Worm (Caenorhabditis elegans) whole organism, late embryonic: Measurements from ENCODE around the gene crh-2.

Experiments
- C38D4.7 ChIP-seq: fragments of 200-800 bp; sonication (Bioruptor generic); optimal IDR thresholded peaks from 2 replicates; lab custom pipeline; 2018; ENCODE audit warnings: mild to moderate bottlenecking, missing genetic modification characterization, moderate library complexity, missing compliant biosample characterization
- F13H6.1 ChIP-seq: sonication (generic microtip); optimal IDR thresholded peaks from 2 replicates; lab custom pipeline; 2016; ENCODE audit warnings: missing genetic modification characterization, missing compliant biosample characterization
- T23F11.4 ChIP-seq: fragments of 200-800 bp; sonication (Bioruptor generic); optimal IDR thresholded peaks from 2 replicates; lab custom pipeline; 2018; ENCODE audit warnings: mild to moderate bottlenecking, missing genetic modification characterization, missing compliant biosample characterization
- ama-1 ChIP-seq: fragments of 150-350 bp; optimal IDR thresholded peaks from 2 replicates; lab custom pipeline; 2014
- ceh-14 ChIP-seq: sonication (generic microtip); optimal IDR thresholded peaks from 2 replicates; lab custom pipeline; 2016; ENCODE audit warnings: missing genotype, missing genetic modification characterization, missing compliant biosample characterization
- ceh-18 ChIP-seq: sonication (generic microtip); optimal IDR thresholded peaks from 2 replicates; lab custom pipeline; 2016; ENCODE audit warnings: missing genetic modification characterization, missing compliant biosample characterization
- ceh-2 ChIP-seq: sonication (generic microtip); optimal IDR thresholded peaks from 2 replicates; lab custom pipeline; 2016; ENCODE audit warnings: missing genotype, missing genetic modification characterization, missing compliant biosample characterization
- ceh-22 ChIP-seq: sonication (generic microtip); optimal IDR thresholded peaks from 2 replicates; lab custom pipeline; 2017; ENCODE audit warnings: missing biosample characterization, missing genetic modification characterization
- ceh-30 ChIP-seq: fragments of 150-350 bp; optimal IDR thresholded peaks from 2 replicates; lab custom pipeline; 2014; ENCODE audit warnings: missing biosample characterization, missing genetic modification characterization
- ceh-31 ChIP-seq: sonication (generic microtip); optimal IDR thresholded peaks from 2 replicates; lab custom pipeline; 2016; ENCODE audit warnings: missing genetic modification characterization, missing compliant biosample characterization
- ceh-34 ChIP-seq: sonication (generic microtip); optimal IDR thresholded peaks from 2 replicates; lab custom pipeline; 2016; ENCODE audit warnings: mild to moderate bottlenecking, missing genetic modification characterization, missing compliant biosample characterization
- ceh-45 ChIP-seq: fragments of 200-800 bp; sonication (Bioruptor generic); IDR thresholded peaks from 2 replicates; pipeline ENCODE4 v1.3.6; 2022; ENCODE audit warnings: missing genetic modification reagents, missing genetic modification characterization, missing compliant biosample characterization
- ceh-6 ChIP-seq: fragments of 200-800 bp; sonication (Bioruptor generic); optimal IDR thresholded peaks from 2 replicates; lab custom pipeline; 2018; ENCODE audit warnings: mild to moderate bottlenecking, missing genetic modification characterization, missing compliant biosample characterization
- ceh-9 ChIP-seq: sonication (generic microtip); optimal IDR thresholded peaks from 2 replicates; lab custom pipeline; 2016; ENCODE audit warnings: mild to moderate bottlenecking, missing genetic modification characterization, inconsistent platforms, missing compliant biosample characterization
- che-1 ChIP-seq: sonication (generic microtip); optimal IDR thresholded peaks from 2 replicates; lab custom pipeline; 2016; ENCODE audit warnings: mild to moderate bottlenecking, missing genetic modification characterization, missing compliant biosample characterization
- dmd-4 ChIP-seq: sonication (generic microtip); optimal IDR thresholded peaks from 2 replicates; lab custom pipeline; 2016; ENCODE audit warnings: borderline replicate concordance, missing genetic modification characterization, missing compliant biosample characterization
- dve-1 ChIP-seq: sonication (generic microtip); optimal IDR thresholded peaks from 2 replicates; lab custom pipeline; 2017; ENCODE audit warnings: antibody characterized with exemption, mild to moderate bottlenecking, missing genetic modification characterization, missing compliant biosample characterization
- elt-2 ChIP-seq: sonication (generic microtip); optimal IDR thresholded peaks from 2 replicates; lab custom pipeline; 2016; ENCODE audit warnings: missing genetic modification reagents, missing genetic modification characterization, missing compliant biosample characterization
- fax-1 ChIP-seq: sonication (generic microtip); optimal IDR thresholded peaks from 2 replicates; lab custom pipeline; 2016; ENCODE audit warnings: missing genotype, missing genetic modification characterization, missing compliant biosample characterization
- fkh-10 ChIP-seq: fragments of 150-350 bp; optimal IDR thresholded peaks from 2 replicates; lab custom pipeline; 2014; ENCODE audit warnings: missing biosample characterization, missing genetic modification reagents, missing genetic modification characterization
- hlh-13 ChIP-seq: fragments of 200-800 bp; sonication (Bioruptor generic); optimal IDR thresholded peaks from 2 replicates; lab custom pipeline; 2018; ENCODE audit warnings: mild to moderate bottlenecking, missing genetic modification characterization, missing compliant biosample characterization
- hlh-6 ChIP-seq: sonication (generic microtip); optimal IDR thresholded peaks from 2 replicates; lab custom pipeline; 2016; ENCODE audit warnings: missing genotype, missing genetic modification characterization, missing compliant biosample characterization
- lim-6 ChIP-seq: sonication (generic microtip); optimal IDR thresholded peaks from 2 replicates; lab custom pipeline; 2016; ENCODE audit warnings: missing genetic modification characterization, missing compliant biosample characterization
- lin-11 ChIP-seq: fragments of 200-800 bp; sonication (Bioruptor generic); optimal IDR thresholded peaks from 2 replicates; lab custom pipeline; 2018; ENCODE audit warnings: mild to moderate bottlenecking, missing genetic modification characterization, missing compliant biosample characterization
- madf-2 ChIP-seq: sonication (generic microtip); optimal IDR thresholded peaks from 2 replicates; lab custom pipeline; 2017; ENCODE audit warnings: missing genetic modification characterization, missing compliant biosample characterization
- mec-3 ChIP-seq: sonication (generic microtip); optimal IDR thresholded peaks from 2 replicates; lab custom pipeline; 2016; ENCODE audit warnings: borderline replicate concordance, missing genetic modification characterization, missing compliant biosample characterization
- nfya-1 ChIP-seq: sonication (generic microtip); optimal IDR thresholded peaks from 2 replicates; lab custom pipeline; 2017; ENCODE audit warnings: missing genetic modification characterization, mild to moderate bottlenecking, missing compliant biosample characterization, antibody characterized with exemption, moderate library complexity
- nhr-11 ChIP-seq: fragments of 150-350 bp; optimal IDR thresholded peaks from 2 replicates; lab custom pipeline; 2014; ENCODE audit warnings: missing biosample characterization, missing genetic modification characterization
- nhr-232 ChIP-seq: sonication (generic microtip); optimal IDR thresholded peaks from 2 replicates; lab custom pipeline; 2016; ENCODE audit warnings: missing genetic modification characterization, missing compliant biosample characterization
- pax-1 ChIP-seq: fragments of 150-350 bp; optimal IDR thresholded peaks from 2 replicates; lab custom pipeline; 2014; ENCODE audit warnings: missing biosample characterization, missing genetic modification characterization
- pha-4 ChIP-seq: fragments of 150-350 bp; optimal IDR thresholded peaks from 2 replicates; lab custom pipeline; 2018; ENCODE audit warnings: missing biosample characterization, missing genetic modification reagents, missing genetic modification characterization
- pros-1 ChIP-seq: fragments of 150-350 bp; optimal IDR thresholded peaks from 2 replicates; lab custom pipeline; 2014; ENCODE audit warnings: missing biosample characterization, missing genetic modification reagents, missing genetic modification characterization
- ref-2 ChIP-seq: sonication (generic microtip); optimal IDR thresholded peaks from 2 replicates; lab custom pipeline; 2016; ENCODE audit warnings: missing genetic modification characterization, missing compliant biosample characterization
- rnt-1 ChIP-seq: sonication (generic microtip); optimal IDR thresholded peaks from 2 replicates; lab custom pipeline; 2016; ENCODE audit warnings: missing genetic modification characterization, missing compliant biosample characterization
- sdc-2 ChIP-seq: sonication (generic microtip); optimal IDR thresholded peaks from 2 replicates; lab custom pipeline; 2016; ENCODE audit warnings: missing genotype, missing genetic modification characterization, missing compliant biosample characterization
- sox-2 ChIP-seq: fragments of 200-800 bp; sonication (Bioruptor generic); IDR thresholded peaks from 2 replicates; pipeline ENCODE4 v1.3.6; 2022; ENCODE audit warnings: missing genetic modification reagents, missing genetic modification characterization, missing compliant biosample characterization
- tbx-2 ChIP-seq: sonication (generic microtip); optimal IDR thresholded peaks from 2 replicates; lab custom pipeline; 2016; ENCODE audit warnings: missing genetic modification characterization, missing compliant biosample characterization
- unc-3 ChIP-seq, 2 experiments: fragments of 200-800 bp in 1 of 2; sonication (Bioruptor generic) in 1 of 2; sonication (generic microtip) in 1 of 2; conservative IDR thresholded peaks in 1 of 2; optimal IDR thresholded peaks in 1 of 2; 2 replicates each; pipeline versions ENCODE4 v1.3.6 to Lab custom; 2016 to 2022; ENCODE audit warnings: missing compliant biosample characterization in 2 of 2, missing genetic modification characterization in 2 of 2, missing genetic modification reagents in 1 of 2
- unc-42 ChIP-seq: sonication (generic microtip); optimal IDR thresholded peaks from 2 replicates; lab custom pipeline; 2016; ENCODE audit warnings: missing genotype, missing genetic modification characterization, missing compliant biosample characterization
- unc-55 ChIP-seq: sonication (generic microtip); optimal IDR thresholded peaks from 2 replicates; lab custom pipeline; 2017; ENCODE audit warnings: missing biosample characterization, missing genetic modification reagents, missing genetic modification characterization

Gene crh-2

ce11 chrII:5229596-5229995, 42.2 kb upstream of the crh-2 start, which contains the start of gene EGAP2.2:
EGAP2.2 (plus strand) TSS chrII:5229896.
- TF ChIP-seq sox-2 (GFP tag; lab: Robert Waterston, UW), result no peak
- TF ChIP-seq F13H6.1 (tag; lab: Kevin White, UChicago), result no peak
- no peak for TF ChIP-seq fax-1
- no peak for TF ChIP-seq tbx-2 (tag; lab: Kevin White, UChicago)
- TF ChIP-seq elt-2, result no peak
- TF ChIP-seq pax-1 (tag; lab: Kevin White, UChicago), result no peak
- TF ChIP-seq che-1 (tag; lab: Kevin White, UChicago), result no peak
- TF ChIP-seq rnt-1 (tag; lab: Kevin White, UChicago), result no peak
- no peak for TF ChIP-seq ceh-14 (tag; lab: Kevin White, UChicago)
- no peak for TF ChIP-seq pha-4
- no peak for TF ChIP-seq lin-11
- no peak for TF ChIP-seq madf-2 (tag; lab: Kevin White, UChicago)
- no peak for TF ChIP-seq hlh-13 (GFP tag; lab: Kevin White, UChicago)
- no peak for TF ChIP-seq ceh-45 (GFP tag; lab: Robert Waterston, UW)

- TF ChIP-seq unc-42 (tag; lab: Kevin White, UChicago) (peak; percentile 36), ceh-31 (tag; lab: Kevin White, UChicago) (peak; percentile 38), unc-55 (GFP tag; lab: Kevin White, UChicago) (peak; percentile 63), fax-1 (no peak)
Observed at ce11 chrII:5228662-5229061, 41.3 kb upstream of the crh-2 start.

ce11 chrII:5227768-5228167, 40.4 kb upstream of the crh-2 start:
- TF ChIP-seq dve-1 (tag; lab: Kevin White, UChicago) (peak; percentile 39), unc-55 (GFP tag; lab: Kevin White, UChicago) (peak; percentile 26), sdc-2 (tag; lab: Kevin White, UChicago) (no peak), ceh-2 (tag; lab: Kevin White, UChicago) (peak; percentile 61), F13H6.1 (tag; lab: Kevin White, UChicago) (peak; percentile 30), tbx-2 (tag; lab: Kevin White, UChicago) (peak; percentile 62), ceh-18 (peak; percentile 53), ceh-34 (tag; lab: Kevin White, UChicago) (peak; percentile 12), ceh-6 (GFP tag; lab: Kevin White, UChicago) (no peak), ref-2 (peak; percentile 70), ama-1 (lab: Kevin White, UChicago) (no peak), C38D4.7 (no peak), elt-2 (peak; percentile 91), nfya-1 (tag; lab: Kevin White, UChicago) (peak; percentile 34), lin-11 (no peak), unc-42 (tag; lab: Kevin White, UChicago) (peak; percentile 54), che-1 (tag; lab: Kevin White, UChicago) (no peak)
- TF ChIP-seq, all 69 proteins: peak for 11

ce11 chrII:5226309-5226708, 38.9 kb upstream of the crh-2 start:
- TF ChIP-seq nfya-1 (tag; lab: Kevin White, UChicago), result peak; percentile 9
- no peak for TF ChIP-seq ceh-30 (tag; lab: Kevin White, UChicago)
- no peak for TF ChIP-seq nhr-11 (tag; lab: Kevin White, UChicago)
- no peak for TF ChIP-seq dmd-4 (tag; lab: Kevin White, UChicago)
- peak; percentile 46 for TF ChIP-seq ceh-31 (tag; lab: Kevin White, UChicago)
- peak; percentile 5 for TF ChIP-seq unc-55 (GFP tag; lab: Kevin White, UChicago)
- no peak for TF ChIP-seq ceh-9 (tag; lab: Kevin White, UChicago)
- TF ChIP-seq hlh-13 (GFP tag; lab: Kevin White, UChicago), result no peak
- TF ChIP-seq mec-3, result no peak
- TF ChIP-seq tbx-2 (tag; lab: Kevin White, UChicago), result peak; percentile 23
- peak; percentile 23 for TF ChIP-seq T23F11.4 (GFP tag; lab: Kevin White, UChicago)

ce11 chrII:5225284-5225683, 37.9 kb upstream of the crh-2 start, which contains the start of gene dsh-1:
dsh-1 (minus strand) TSS chrII:5225384.
- TF ChIP-seq lim-6 (tag; lab: Kevin White, UChicago) (no peak), sox-2 (GFP tag; lab: Robert Waterston, UW) (no peak), elt-2 (no peak), dve-1 (tag; lab: Kevin White, UChicago) (no peak), hlh-6 (no peak), nhr-232 (no peak), unc-3 (GFP tag; conservative IDR thresholded peaks at IDR 0.05; lab: Robert Waterston, UW) (no peak), unc-3 (tag; optimal IDR thresholded peaks at IDR 0.05; lab: Kevin White, UChicago) (no peak), pros-1 (no peak), fkh-10 (GFP tag; lab: Kevin White, UChicago) (no peak), ceh-22 (tag; lab: Kevin White, UChicago) (no peak), pax-1 (tag; lab: Kevin White, UChicago) (no peak)
- TF ChIP-seq, all 69 proteins: peak for 0
